Worm (Caenorhabditis elegans): ENCODE measurements around the gene F35H12.5.

Gene F35H12.5

ce11 chrX:960139-960538, 41.9 kb downstream of the F35H12.5 start:
- no peak for TF ChIP-seq madf-9 (GFP tag; conservative IDR thresholded peaks at IDR 0.05)
- peak in 1 of 2 experiments; percentile 94 for TF ChIP-seq unc-62 (GFP tag; optimal IDR thresholded peaks at IDR 0.05 in 1 of 2)
- TF ChIP-seq unc-62 (tag; optimal IDR thresholded peaks at IDR 0.05) = no peak

ce11 chrX:963171-963570, 45.0 kb downstream of the F35H12.5 start, which contains the start of gene ncs-1:
ncs-1 (minus strand) TSS chrX:963271.
- TF ChIP-seq F37D6.2 (tag; optimal IDR thresholded peaks at IDR 0.05) (no peak), ces-1 (GFP tag; optimal IDR thresholded peaks at IDR 0.05) (no peak), T26A8.4 (GFP tag; IDR thresholded peaks at IDR 0.05) (no peak), dmd-8 (GFP tag; IDR thresholded peaks at IDR 0.05) (no peak), unc-130 (GFP tag; optimal IDR thresholded peaks at IDR 0.05) (no peak), madf-5 (GFP tag; IDR thresholded peaks at IDR 0.05) (no peak), mdl-1 (tag; optimal IDR thresholded peaks at IDR 0.05) (no peak), F26F4.8 (GFP tag; conservative IDR thresholded peaks at IDR 0.05) (no peak), Y48G9A.11 (GFP tag; IDR thresholded peaks at IDR 0.05) (no peak), cey-2 (tag; optimal IDR thresholded peaks at IDR 0.05; ENCODE audit: borderline replicate concordance, insufficient read depth) (no peak), lir-3 (tag; optimal IDR thresholded peaks at IDR 0.05) (no peak), mep-1 (tag; optimal IDR thresholded peaks at IDR 0.05) (no peak), jun-1 (tag; optimal IDR thresholded peaks at IDR 0.05) (no peak)

Measured in whole organism, L4 larva.